Fruit fly (Drosophila melanogaster) whole organism, embryonic: ENCODE data around the gene sno.
A peak's percentile ranks its signal among the peaks of the same experiment; 100 is the strongest.

Experiments used
- Abd-B ChIP-seq: fragments of 200-800 bp; sonication (Bioruptor generic); optimal IDR thresholded peaks from 2 replicates; lab custom pipeline; 2018; ENCODE audit warnings: missing biosample characterization, mild to moderate bottlenecking, missing genetic modification characterization, moderate library complexity
- B-H1 ChIP-seq: fragments of 200-800 bp; sonication (Bioruptor generic); IDR thresholded peaks from 3 replicates; pipeline ENCODE4 v1.3.6; 2022; ENCODE audit warnings: missing biosample characterization, missing genetic modification characterization
- CG10321 ChIP-seq: fragments of 200-800 bp; sonication (Bioruptor generic); IDR thresholded peaks from 2 replicates; pipeline ENCODE4 v1.3.6; 2022; ENCODE audit warnings: missing biosample characterization, missing genetic modification characterization
- CG11093 ChIP-seq: fragments of 200-800 bp; sonication (Bioruptor generic); IDR thresholded peaks from 3 replicates; pipeline ENCODE4 v1.3.6; 2022; ENCODE audit warnings: missing biosample characterization, missing genetic modification characterization
- CG11723 ChIP-seq: fragments of 200-800 bp; sonication (Bioruptor generic); optimal IDR thresholded peaks from 2 replicates; lab custom pipeline; 2017; ENCODE audit warnings: missing biosample characterization, mild to moderate bottlenecking, missing genetic modification characterization
- CG14050 ChIP-seq: fragments of 200-800 bp; sonication (Bioruptor generic); IDR thresholded peaks from 3 replicates; pipeline ENCODE4 v1.3.6; 2022; ENCODE audit warnings: missing biosample characterization, missing genetic modification characterization
- CG15073 ChIP-seq: fragments of 200-800 bp; sonication (Bioruptor generic); optimal IDR thresholded peaks from 2 replicates; lab custom pipeline; 2016; ENCODE audit warnings: missing biosample characterization, missing genetic modification characterization
- CG15269 ChIP-seq: fragments of 200-800 bp; sonication (Bioruptor generic); optimal IDR thresholded peaks from 2 replicates; lab custom pipeline; 2018; ENCODE audit warnings: missing biosample characterization, mild to moderate bottlenecking, missing genetic modification characterization, moderate library complexity
- CG17829 ChIP-seq: fragments of 200-800 bp; optimal IDR thresholded peaks from 2 replicates; lab custom pipeline; 2019; ENCODE audit warnings: missing biosample characterization, mild to moderate bottlenecking, missing genetic modification characterization, moderate library complexity
- CG18011 ChIP-seq: fragments of 200-800 bp; sonication (Bioruptor generic); optimal IDR thresholded peaks from 2 replicates; lab custom pipeline; 2017; ENCODE audit warnings: missing biosample characterization, missing genetic modification characterization, mild to moderate bottlenecking, moderate library complexity, missing genotype
- CG2116 ChIP-seq: fragments of 200-800 bp; sonication (Bioruptor generic); optimal IDR thresholded peaks from 3 replicates; lab custom pipeline; 2018; ENCODE audit warnings: missing biosample characterization, mild to moderate bottlenecking, missing genetic modification characterization
- CG2875 ChIP-seq: fragments of 200-800 bp; sonication (Bioruptor generic); optimal IDR thresholded peaks from 2 replicates; lab custom pipeline; 2017; ENCODE audit warnings: missing biosample characterization, mild to moderate bottlenecking, missing genetic modification characterization, missing genetic modification reagents
- CG4707 ChIP-seq: fragments of 200-800 bp; sonication (Bioruptor generic); optimal IDR thresholded peaks from 2 replicates; lab custom pipeline; 2018; ENCODE audit warnings: missing biosample characterization, mild to moderate bottlenecking, missing genetic modification characterization, moderate library complexity
- CG4730 ChIP-seq: fragments of 200-800 bp; sonication (Bioruptor generic); IDR thresholded peaks from 2 replicates; pipeline ENCODE4 v1.3.6; 2022; ENCODE audit warnings: missing biosample characterization, missing genetic modification characterization
- CG6272 ChIP-seq: fragments of 200-800 bp; sonication (Bioruptor generic); IDR thresholded peaks from 2 replicates; pipeline ENCODE4 v1.3.6; 2022; ENCODE audit warnings: missing biosample characterization, missing genetic modification characterization
- CG7271 ChIP-seq: fragments of 200-800 bp; sonication (Bioruptor generic); optimal IDR thresholded peaks from 2 replicates; lab custom pipeline; 2018; ENCODE audit warnings: missing biosample characterization, mild to moderate bottlenecking, missing genetic modification characterization, moderate library complexity
- CG7839 ChIP-seq: fragments of 200-800 bp; sonication (Bioruptor generic); optimal IDR thresholded peaks from 3 replicates; lab custom pipeline; 2018; ENCODE audit warnings: missing biosample characterization, mild to moderate bottlenecking, missing genetic modification characterization, moderate library complexity
- CG8478 ChIP-seq: fragments of >200 bp; optimal IDR thresholded peaks from 2 replicates; lab custom pipeline; 2018
- CG9437 ChIP-seq: fragments of 200-800 bp; sonication (Bioruptor generic); optimal IDR thresholded peaks from 2 replicates; lab custom pipeline; 2018; ENCODE audit warnings: missing biosample characterization, mild to moderate bottlenecking, missing genetic modification characterization
- Dip3 ChIP-seq: fragments of 200-800 bp; sonication (Bioruptor generic); optimal IDR thresholded peaks from 3 replicates; lab custom pipeline; 2016; ENCODE audit warnings: missing biosample characterization, missing genetic modification characterization
- E2f1 ChIP-seq: fragments of 200-800 bp; sonication (Bioruptor generic); IDR thresholded peaks from 2 replicates; pipeline ENCODE4 v1.3.6; 2022; ENCODE audit warnings: missing biosample characterization, missing genetic modification characterization
- Fer1 ChIP-seq: fragments of 200-800 bp; sonication (Bioruptor generic); optimal IDR thresholded peaks from 2 replicates; lab custom pipeline; 2017; ENCODE audit warnings: missing biosample characterization, mild to moderate bottlenecking, missing genetic modification characterization
- HLH3B ChIP-seq: fragments of 200-800 bp; sonication (Bioruptor generic); IDR thresholded peaks from 2 replicates; pipeline ENCODE4 v1.3.6; 2022; ENCODE audit warnings: missing biosample characterization, missing genetic modification characterization
- Nf-YB ChIP-seq: fragments of 200-800 bp; sonication (Bioruptor generic); optimal IDR thresholded peaks from 3 replicates; lab custom pipeline; 2019; ENCODE audit warnings: missing biosample characterization, mild to moderate bottlenecking, missing genetic modification characterization, moderate library complexity
- Nf-YC ChIP-seq: fragments of 200-800 bp; optimal IDR thresholded peaks from 3 replicates; lab custom pipeline; 2019; ENCODE audit warnings: missing biosample characterization, mild to moderate bottlenecking, missing genetic modification characterization, moderate library complexity
- Oli ChIP-seq: fragments of 200-800 bp; sonication (Bioruptor generic); optimal IDR thresholded peaks from 2 replicates; lab custom pipeline; 2018; ENCODE audit warnings: missing biosample characterization, mild to moderate bottlenecking, missing genetic modification characterization, moderate library complexity
- Pdp1 ChIP-seq, 2 experiments: fragments of 200-800 bp; sonication (Bioruptor generic); optimal IDR thresholded peaks; 3 replicates each; lab custom pipeline; 2016; ENCODE audit warnings: missing biosample characterization in 2 of 2, missing genetic modification characterization in 2 of 2, mild to moderate bottlenecking in 1 of 2, moderate library complexity in 1 of 2
- Rx ChIP-seq: fragments of 200-800 bp; sonication (Bioruptor generic); IDR thresholded peaks from 2 replicates; pipeline ENCODE4 v1.3.6; 2022; ENCODE audit warnings: missing biosample characterization, missing genetic modification characterization
- Sox102F ChIP-seq: fragments of 200-800 bp; sonication (Bioruptor generic); optimal IDR thresholded peaks from 2 replicates; lab custom pipeline; 2018; ENCODE audit warnings: missing biosample characterization, mild to moderate bottlenecking, missing genetic modification characterization, moderate library complexity
- Sry-β ChIP-seq: fragments of 200-800 bp; sonication (Bioruptor generic); optimal IDR thresholded peaks from 2 replicates; lab custom pipeline; 2018; ENCODE audit warnings: missing biosample characterization, mild to moderate bottlenecking, missing genetic modification characterization, moderate library complexity
- Usf ChIP-seq: fragments of 200-800 bp; sonication (Bioruptor generic); optimal IDR thresholded peaks from 2 replicates; lab custom pipeline; 2017; ENCODE audit warnings: missing genotype, missing biosample characterization, missing genetic modification characterization
- bab2 ChIP-seq: fragments of 200-800 bp; sonication (Bioruptor generic); optimal IDR thresholded peaks from 2 replicates; lab custom pipeline; 2016; ENCODE audit warnings: missing biosample characterization, missing genetic modification characterization
- br ChIP-seq: fragments of >200 bp; optimal IDR thresholded peaks from 2 replicates; lab custom pipeline; 2017
- chm ChIP-seq: fragments of 200-800 bp; sonication (Bioruptor generic); IDR thresholded peaks from 2 replicates; pipeline ENCODE4 v1.3.6; 2022; ENCODE audit warnings: missing biosample characterization, missing genetic modification characterization
- exex ChIP-seq: fragments of 200-800 bp; sonication (Bioruptor generic); optimal IDR thresholded peaks from 4 replicates; lab custom pipeline; 2018; ENCODE audit warnings: missing biosample characterization, mild to moderate bottlenecking, missing genetic modification characterization, moderate library complexity
- fd3F ChIP-seq: fragments of 200-800 bp; sonication (Bioruptor generic); optimal IDR thresholded peaks from 2 replicates; lab custom pipeline; 2018; ENCODE audit warnings: missing biosample characterization, mild to moderate bottlenecking, missing genetic modification characterization, moderate library complexity
- ham ChIP-seq: fragments of 200-800 bp; sonication (Bioruptor generic); IDR thresholded peaks from 2 replicates; pipeline ENCODE4 v1.3.6; 2022; ENCODE audit warnings: missing biosample characterization, missing genetic modification characterization
- hb ChIP-seq: fragments of 200-800 bp; sonication (Bioruptor generic); IDR thresholded peaks from 3 replicates; pipeline ENCODE4 v1.3.6; 2022; ENCODE audit warnings: missing biosample characterization, missing genetic modification characterization; ENCODE audit not compliant: partially characterized antibody
- knrl ChIP-seq: fragments of 200-800 bp; sonication (Bioruptor generic); IDR thresholded peaks from 3 replicates; pipeline ENCODE4 v1.3.6; 2022; ENCODE audit warnings: missing biosample characterization, missing genetic modification characterization; ENCODE audit not compliant: partially characterized antibody
- nerfin-2 ChIP-seq: fragments of 200-800 bp; sonication (Bioruptor generic); IDR thresholded peaks from 2 replicates; pipeline ENCODE4 v1.3.6; 2022; ENCODE audit warnings: missing biosample characterization, missing genetic modification characterization; ENCODE audit not compliant: partially characterized antibody
- nmo ChIP-seq: fragments of 200-800 bp; sonication (Bioruptor generic); optimal IDR thresholded peaks from 2 replicates; lab custom pipeline; 2018; ENCODE audit warnings: missing biosample characterization, mild to moderate bottlenecking, missing genetic modification characterization, moderate library complexity
- oc ChIP-seq: fragments of 200-800 bp; sonication (Bioruptor generic); optimal IDR thresholded peaks from 2 replicates; lab custom pipeline; 2018; ENCODE audit warnings: missing biosample characterization, mild to moderate bottlenecking, missing genetic modification characterization, moderate library complexity
- p53 ChIP-seq: fragments of 200-800 bp; sonication (Bioruptor generic); optimal IDR thresholded peaks from 2 replicates; lab custom pipeline; 2016; ENCODE audit warnings: missing biosample characterization, missing genetic modification characterization
- pb ChIP-seq: fragments of 200-800 bp; sonication (Bioruptor generic); optimal IDR thresholded peaks from 3 replicates; lab custom pipeline; 2016; ENCODE audit warnings: missing biosample characterization, missing genetic modification characterization
- pum ChIP-seq: fragments of 200-800 bp; sonication (Bioruptor generic); optimal IDR thresholded peaks from 2 replicates; lab custom pipeline; 2016; ENCODE audit warnings: missing biosample characterization, missing genetic modification characterization
- sc ChIP-seq, 3 experiments: fragments of >200 bp in 2 of 3; fragments of 200-800 bp in 1 of 3; sonication (Bioruptor generic) in 1 of 3; optimal IDR thresholded peaks; 2 replicates in 2 of 3; 3 replicates in 1 of 3; lab custom pipeline; 2017; ENCODE audit warnings: mild to moderate bottlenecking in 1 of 3, missing biosample characterization in 1 of 3, missing genetic modification characterization in 1 of 3, missing genetic modification reagents in 1 of 3
- schlank ChIP-seq: fragments of 200-800 bp; sonication (Bioruptor generic); optimal IDR thresholded peaks from 2 replicates; lab custom pipeline; 2018; ENCODE audit warnings: missing biosample characterization, mild to moderate bottlenecking, missing genetic modification characterization
- trh ChIP-seq: fragments of 200-800 bp; sonication (Bioruptor generic); optimal IDR thresholded peaks from 2 replicates; lab custom pipeline; 2016; ENCODE audit warnings: missing biosample characterization, missing genetic modification characterization
- usp ChIP-seq: fragments of >200 bp; optimal IDR thresholded peaks from 2 replicates; lab custom pipeline; 2017; ENCODE audit warnings: missing biosample characterization, missing genetic modification characterization
- yki ChIP-seq: fragments of >200 bp; optimal IDR thresholded peaks from 3 replicates; lab custom pipeline; 2018
- zfh2 ChIP-seq: fragments of 200-800 bp; sonication (Bioruptor generic); optimal IDR thresholded peaks from 2 replicates; lab custom pipeline; 2016; ENCODE audit warnings: missing biosample characterization, missing genetic modification characterization

The sno gene

dm6 chrX:13214056-13214455 is 2.6 kb upstream of the sno start (continued):
- TF ChIP-seq sc (optimal IDR thresholded peaks at IDR 0.05; lab: Kevin White, UChicago): no peak
- peak; percentile 24 for TF ChIP-seq sc (GFP tag; optimal IDR thresholded peaks at IDR 0.05; lab: Kevin White, UChicago)
- TF ChIP-seq CG11723: no peak
- no peak for TF ChIP-seq CG8478 (lab: Kevin White, UChicago)
- TF ChIP-seq chm (GFP tag; lab: Robert Waterston, UW): peak; percentile 77
- peak; percentile 9 for TF ChIP-seq fd3F
- TF ChIP-seq Dip3 (GFP tag; lab: Kevin White, UChicago): peak; percentile 54
- TF ChIP-seq B-H1: peak; percentile 47; the same call in 1 of the 3 replicates
- no peak for TF ChIP-seq schlank (tag; lab: Kevin White, UChicago)
- peak; percentile 25 for TF ChIP-seq Nf-YB
- no peak for TF ChIP-seq hb (GFP tag; lab: Robert Waterston, UW)
- peak; percentile 74 for TF ChIP-seq Sox102F (GFP tag; lab: Kevin White, UChicago)
- peak; percentile 70 for TF ChIP-seq CG7839
- peak; percentile 29; the same call in 1 of the 3 replicates for TF ChIP-seq CG14050 (GFP tag; lab: Robert Waterston, UW)
- peak; percentile 61 for TF ChIP-seq E2f1 (GFP tag; lab: Robert Waterston, UW)
- TF ChIP-seq pb (GFP tag; lab: Kevin White, UChicago): peak; percentile 42
- peak; percentile 47 for TF ChIP-seq CG4730
- no peak for TF ChIP-seq nerfin-2
- TF ChIP-seq Usf (GFP tag; lab: Kevin White, UChicago): no peak
- peak; percentile 60 for TF ChIP-seq bab2
- TF ChIP-seq CG10321 (GFP tag; lab: Robert Waterston, UW): 0 out of 2 replicates have a peak, but pooled peaks have one; percentile 37
- no peak for TF ChIP-seq p53 (GFP tag; lab: Kevin White, UChicago)
- no peak for TF ChIP-seq trh
- TF ChIP-seq zfh2 (GFP tag; lab: Kevin White, UChicago): peak; percentile 46
- peak; percentile 98 for TF ChIP-seq CG18011
- TF ChIP-seq CG4707 (GFP tag; lab: Kevin White, UChicago): no peak
- no peak for TF ChIP-seq CG7271
- no peak for TF ChIP-seq yki (lab: Kevin White, UChicago)
- no peak; the same call in 1 of the 2 replicates for TF ChIP-seq CG6272
- TF ChIP-seq CG2116 (GFP tag; lab: Kevin White, UChicago): peak; percentile 27
- TF ChIP-seq CG15269 (tag; lab: Kevin White, UChicago): peak; percentile 63
- TF ChIP-seq CG11093 (GFP tag; lab: Robert Waterston, UW): no peak
- TF ChIP-seq usp (GFP tag; lab: Kevin White, UChicago): no peak
- TF ChIP-seq Abd-B (GFP tag; lab: Kevin White, UChicago): peak; percentile 27
- peak; percentile 58 for TF ChIP-seq Fer1 (GFP tag; lab: Kevin White, UChicago)
- TF ChIP-seq CG9437 (GFP tag; lab: Kevin White, UChicago): peak; percentile 34
- no peak for TF ChIP-seq CG15073 (GFP tag; lab: Kevin White, UChicago)
- no peak for TF ChIP-seq exex
- peak; percentile 58 for TF ChIP-seq nmo (GFP tag; lab: Kevin White, UChicago)
- no peak for TF ChIP-seq br (lab: Kevin White, UChicago)
- no peak for TF ChIP-seq Sry-β (GFP tag; lab: Kevin White, UChicago)
- no peak; the same call in 2 of the 3 replicates for TF ChIP-seq knrl (GFP tag; lab: Robert Waterston, UW)
- peak; percentile 58 for TF ChIP-seq HLH3B (GFP tag; lab: Robert Waterston, UW)
- TF ChIP-seq pum: peak; percentile 58
- peak; percentile 47 for TF ChIP-seq CG17829 (tag; lab: Kevin White, UChicago)
- no peak for TF ChIP-seq ham (GFP tag; lab: Robert Waterston, UW)
- peak; percentile 6 for TF ChIP-seq Nf-YC (tag; lab: Kevin White, UChicago)
- peak; percentile 27; the same call in 1 of the 2 replicates for TF ChIP-seq Rx
- peak; percentile 67 to 69 for TF ChIP-seq Pdp1 (GFP tag; optimal IDR thresholded peaks at IDR 0.05; lab: Kevin White, UChicago)
- TF ChIP-seq CG2875: no peak
- TF ChIP-seq oc: no peak
- peak; percentile 50 for TF ChIP-seq Oli (tag; lab: Kevin White, UChicago)
